Worm (Caenorhabditis elegans) whole organism, L4 larva: ENCODE data around the gene tdo-2.

ENCODE experiments used
- Y5F2A.4 ChIP-seq: fragments of 200-800 bp; sonication (Bioruptor generic); optimal IDR thresholded peaks from 2 replicates; lab custom pipeline; 2018; ENCODE audit warnings: mild to moderate bottlenecking, missing genetic modification characterization, missing compliant biosample characterization
- dmd-9 ChIP-seq: fragments of 200-800 bp; sonication (Bioruptor generic); IDR thresholded peaks from 2 replicates; pipeline ENCODE4 v1.3.6; 2022; ENCODE audit warnings: missing genetic modification reagents, missing genetic modification characterization, missing compliant biosample characterization
- mdl-1 ChIP-seq, 2 experiments: fragments of 150-350 bp in 1 of 2; sonication (generic microtip) in 1 of 2; optimal IDR thresholded peaks; 2 replicates each; lab custom pipeline; 2014 to 2017; ENCODE audit warnings: missing biosample characterization in 2 of 2, missing genetic modification characterization in 2 of 2
- mep-1 ChIP-seq: fragments of 150-350 bp; sonication (generic microtip); optimal IDR thresholded peaks from 3 replicates; lab custom pipeline; 2014; ENCODE audit warnings: missing biosample characterization, missing genetic modification characterization
- nhr-11 ChIP-seq: fragments of 150-350 bp; optimal IDR thresholded peaks from 2 replicates; lab custom pipeline; 2014; ENCODE audit warnings: missing biosample characterization, missing genetic modification characterization
- nhr-237 ChIP-seq: sonication (generic microtip); optimal IDR thresholded peaks from 2 replicates; lab custom pipeline; 2017; ENCODE audit warnings: missing biosample characterization, missing genetic modification characterization
- nhr-25 ChIP-seq: sonication (generic microtip); optimal IDR thresholded peaks from 2 replicates; lab custom pipeline; 2017; ENCODE audit warnings: missing genetic modification characterization, mild to moderate bottlenecking, missing compliant biosample characterization, antibody characterized with exemption, moderate library complexity, borderline replicate concordance; ENCODE audit not compliant: insufficient read depth
- nhr-28 ChIP-seq: fragments of 150-350 bp; optimal IDR thresholded peaks from 2 replicates; lab custom pipeline; 2014; ENCODE audit warnings: missing biosample characterization, missing genetic modification characterization
- nhr-6 ChIP-seq: fragments of 150-350 bp; optimal IDR thresholded peaks from 2 replicates; lab custom pipeline; 2014; ENCODE audit warnings: missing biosample characterization, missing genetic modification characterization
- unc-130 ChIP-seq: sonication (generic microtip); optimal IDR thresholded peaks from 2 replicates; lab custom pipeline; 2016; ENCODE audit warnings: missing genetic modification reagents, missing genetic modification characterization, missing compliant biosample characterization

- TF ChIP-seq Y5F2A.4 (GFP tag; lab: Kevin White, UChicago) = no peak
- no peak for TF ChIP-seq mdl-1 (tag; optimal IDR thresholded peaks at IDR 0.05; lab: Kevin White, UChicago)
- no peak for TF ChIP-seq unc-130 (GFP tag; lab: Kevin White, UChicago)
- TF ChIP-seq mep-1 = no peak
- TF ChIP-seq nhr-25 (tag; lab: Kevin White, UChicago) = no peak
- TF ChIP-seq dmd-9 (GFP tag; lab: Robert Waterston, UW) = no peak
- TF ChIP-seq nhr-11 = no peak
- no peak for TF ChIP-seq nhr-237
- no peak for TF ChIP-seq nhr-6 (tag; lab: Kevin White, UChicago)
- TF ChIP-seq nhr-28 (tag; lab: Kevin White, UChicago) = no peak
Measured at ce11 chrIII:5967640-5968039, 47.9 kb upstream of the tdo-2 start.
